Fruit fly (Drosophila melanogaster) Kc167 (cell line): ENCODE measurements around the gene CG33303.

Experiments
- Myc ChIP-seq: fragments of >200 bp; optimal IDR thresholded peaks from 2 replicates; lab custom pipeline; 2017; ENCODE audit warnings: missing external identifiers
- Sin3A ChIP-seq: fragments of >200 bp; optimal IDR thresholded peaks from 2 replicates; lab custom pipeline; 2018; ENCODE audit warnings: missing external identifiers
- h ChIP-seq: fragments of >200 bp; optimal IDR thresholded peaks from 3 replicates; lab custom pipeline; 2018; ENCODE audit warnings: missing external identifiers
- insv ChIP-seq: fragments of >200 bp; optimal IDR thresholded peaks from 3 replicates; lab custom pipeline; 2018; ENCODE audit warnings: missing external identifiers
- psq ChIP-seq: fragments of >200 bp; optimal IDR thresholded peaks from 2 replicates; lab custom pipeline; 2017; ENCODE audit warnings: missing external identifiers
- ttk ChIP-seq: sonication (Bioruptor generic); optimal IDR thresholded peaks from 2 replicates; lab custom pipeline; 2017; ENCODE audit warnings: missing external identifiers

CG33303 gene

dm6 chr2L:10334854-10335277 lies 40.7 kb downstream of the CG33303 start:
- TF ChIP-seq Myc (no peak), insv (no peak), Sin3A (no peak), psq (lab: Kevin White, UChicago) (no peak), h (lab: Kevin White, UChicago) (no peak), ttk (lab: Kevin White, UChicago) (no peak)

- TF ChIP-seq Sin3A (no peak), Myc (no peak), psq (lab: Kevin White, UChicago) (no peak), ttk (lab: Kevin White, UChicago) (no peak), insv (no peak), h (lab: Kevin White, UChicago) (no peak)
Measured at dm6 chr2L:10334213-10334612, 41.3 kb downstream of the CG33303 start.

dm6 chr2L:10333091-10333991 lies 42.2 kb downstream of the CG33303 start, which contains the start of gene GATAd:
GATAd (plus strand) TSS chr2L:10333734.
- TF ChIP-seq insv (no peak), Myc (no peak), psq (lab: Kevin White, UChicago) (no peak), h (lab: Kevin White, UChicago) (no peak), Sin3A (no peak), ttk (lab: Kevin White, UChicago) (no peak)

- no peak for TF ChIP-seq Sin3A
- no peak for TF ChIP-seq h (lab: Kevin White, UChicago)
- TF ChIP-seq Myc: no peak
- no peak for TF ChIP-seq insv
- no peak for TF ChIP-seq ttk (lab: Kevin White, UChicago)
- TF ChIP-seq psq (lab: Kevin White, UChicago): no peak
Measured at dm6 chr2L:10331066-10331847, 44.3 kb downstream of the CG33303 start, which contains the start of the genes Schip1 and Cox10. Schip1 (minus strand) TSS chr2L:10331116. Cox10 (plus strand) TSS chr2L:10331471.

- TF ChIP-seq Myc (no peak), h (lab: Kevin White, UChicago) (no peak), Sin3A (no peak), psq (lab: Kevin White, UChicago) (no peak), insv (no peak), ttk (lab: Kevin White, UChicago) (no peak)
Measured at dm6 chr2L:10327790-10328189, 47.8 kb downstream of the CG33303 start, which contains the start of gene RnrL. RnrL (minus strand) TSS chr2L:10327943.
